Worm (Caenorhabditis elegans) whole organism, midembryonic: ENCODE data around the gene C43H6.12.

Experiments
- T22C8.4 ChIP-seq: fragments of 200-800 bp; sonication (Bioruptor generic); IDR thresholded peaks from 2 replicates; pipeline ENCODE4 v1.3.6; 2022; ENCODE audit warnings: missing genetic modification characterization, missing compliant biosample characterization
- cog-1 ChIP-seq: sonication (generic microtip); optimal IDR thresholded peaks from 2 replicates; lab custom pipeline; 2016; ENCODE audit warnings: missing genetic modification characterization, missing compliant biosample characterization
- flt-1 ChIP-seq: fragments of 200-800 bp; sonication (Bioruptor generic); IDR thresholded peaks from 2 replicates; pipeline ENCODE4 v1.3.6; 2022; ENCODE audit warnings: missing genetic modification characterization, missing compliant biosample characterization
- med-1 ChIP-seq: sonication (generic microtip); optimal IDR thresholded peaks from 2 replicates; lab custom pipeline; 2017; ENCODE audit warnings: missing genetic modification characterization, mild to moderate bottlenecking, missing compliant biosample characterization, antibody characterized with exemption, missing genetic modification reagents; ENCODE audit not compliant: insufficient read depth
- ztf-23 ChIP-seq: fragments of 200-800 bp; sonication (Bioruptor generic); IDR thresholded peaks from 2 replicates; pipeline ENCODE4 v1.3.6; 2022; ENCODE audit warnings: missing genetic modification reagents, missing genetic modification characterization, missing compliant biosample characterization

DNA sequence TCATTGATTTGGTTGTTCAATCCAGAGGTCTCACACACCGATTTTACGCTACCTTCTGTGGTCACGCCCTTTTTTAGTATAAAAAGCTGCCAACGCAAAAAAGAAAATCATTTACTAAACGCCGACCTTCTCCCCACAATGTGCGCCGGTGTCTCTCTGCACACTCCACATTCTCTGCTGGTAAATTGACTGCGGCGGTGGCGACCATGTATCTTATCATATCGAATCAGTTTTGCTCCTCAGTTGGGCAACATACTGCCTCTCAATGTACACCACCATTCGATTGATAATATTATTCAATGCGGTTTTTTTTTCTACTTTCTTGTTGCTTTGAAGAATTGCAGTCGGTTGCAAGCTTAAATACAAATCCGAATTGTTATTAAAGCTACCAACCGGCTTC lies 37.3 kb upstream of the C43H6.12 start:
- TF ChIP-seq ztf-23 (GFP tag; lab: Robert Waterston, UW), result no peak
- TF ChIP-seq cog-1 (tag; lab: Kevin White, UChicago), result no peak
- TF ChIP-seq T22C8.4 (GFP tag; lab: Robert Waterston, UW), result no peak
- TF ChIP-seq flt-1, result no peak
- TF ChIP-seq med-1 (GFP tag; lab: Kevin White, UChicago), result no peak
